Fruit fly (Drosophila melanogaster) whole organism, adult: Measurements from ENCODE around the gene CG33282.

Source experiments
- CG11617 ChIP-seq: fragments of 200-800 bp; sonication (Bioruptor generic); optimal IDR thresholded peaks from 2 replicates; lab custom pipeline; 2017; ENCODE audit warnings: mild to moderate bottlenecking, missing biosample characterization, missing genetic modification reagents, missing genetic modification characterization
- CG12768 ChIP-seq: fragments of 200-800 bp; sonication (Bioruptor generic); optimal IDR thresholded peaks from 2 replicates; lab custom pipeline; 2017; ENCODE audit warnings: missing biosample characterization, missing genetic modification characterization, mild to moderate bottlenecking, moderate library complexity, missing genetic modification reagents
- CG14711 ChIP-seq: fragments of 200-800 bp; sonication (Bioruptor generic); optimal IDR thresholded peaks from 2 replicates; lab custom pipeline; 2018; ENCODE audit warnings: missing biosample characterization, mild to moderate bottlenecking, missing genetic modification characterization, moderate library complexity
- CG1620 ChIP-seq: fragments of 200-800 bp; sonication (Bioruptor generic); optimal IDR thresholded peaks from 2 replicates; lab custom pipeline; 2016; ENCODE audit warnings: missing biosample characterization, missing genetic modification characterization
- CG33017 ChIP-seq: fragments of 200-800 bp; sonication (Bioruptor generic); optimal IDR thresholded peaks from 2 replicates; lab custom pipeline; 2018; ENCODE audit warnings: missing biosample characterization, mild to moderate bottlenecking, missing genetic modification characterization, moderate library complexity
- CG5204 ChIP-seq: fragments of 200-800 bp; sonication (Bioruptor generic); optimal IDR thresholded peaks from 2 replicates; lab custom pipeline; 2016; ENCODE audit warnings: missing biosample characterization, missing genetic modification characterization
- CG7045 ChIP-seq: fragments of 200-800 bp; sonication (Bioruptor generic); optimal IDR thresholded peaks from 2 replicates; lab custom pipeline; 2017; ENCODE audit warnings: missing biosample characterization, mild to moderate bottlenecking, missing genetic modification characterization
- CG7101 ChIP-seq: fragments of 200-800 bp; sonication (Bioruptor generic); optimal IDR thresholded peaks from 2 replicates; lab custom pipeline; 2018; ENCODE audit warnings: missing biosample characterization, mild to moderate bottlenecking, missing genetic modification characterization, moderate library complexity
- Clk ChIP-seq: fragments of 200-800 bp; sonication (Bioruptor generic); optimal IDR thresholded peaks from 2 replicates; lab custom pipeline; 2017; ENCODE audit warnings: missing biosample characterization, missing genetic modification characterization
- Crg-1 ChIP-seq: fragments of 200-800 bp; sonication (Bioruptor generic); optimal IDR thresholded peaks from 2 replicates; lab custom pipeline; 2016; ENCODE audit warnings: missing biosample characterization, missing genetic modification characterization
- Hr96 ChIP-seq: fragments of 200-800 bp; sonication (Bioruptor generic); optimal IDR thresholded peaks from 2 replicates; lab custom pipeline; 2016; ENCODE audit warnings: missing biosample characterization, missing genetic modification characterization
- Mnt ChIP-seq: fragments of 200-800 bp; sonication (Bioruptor generic); optimal IDR thresholded peaks from 2 replicates; lab custom pipeline; 2016; ENCODE audit warnings: missing biosample characterization, mild to moderate bottlenecking, missing genetic modification characterization
- bab1 ChIP-seq: fragments of 200-800 bp; sonication (Bioruptor generic); optimal IDR thresholded peaks from 3 replicates; lab custom pipeline; 2019; ENCODE audit warnings: missing biosample characterization, mild to moderate bottlenecking, missing genetic modification characterization, moderate library complexity
- cic ChIP-seq: fragments of 200-800 bp; sonication (Bioruptor generic); optimal IDR thresholded peaks from 2 replicates; lab custom pipeline; 2017; ENCODE audit warnings: missing biosample characterization, mild to moderate bottlenecking, missing genetic modification characterization, moderate library complexity
- cnc ChIP-seq, 2 experiments: fragments of >200 bp; optimal IDR thresholded peaks; 2 replicates each; lab custom pipeline; 2017
- kay ChIP-seq: fragments of 200-800 bp; sonication (Bioruptor generic); peaks from one replicate; lab custom pipeline; 2016; ENCODE audit warnings: missing biosample characterization, missing genetic modification characterization, borderline replicate concordance
- ovo ChIP-seq: fragments of 200-800 bp; sonication (Bioruptor generic); optimal IDR thresholded peaks from 2 replicates; lab custom pipeline; 2016; ENCODE audit warnings: missing biosample characterization, missing genetic modification characterization
- pad ChIP-seq: fragments of 200-800 bp; sonication (Bioruptor generic); optimal IDR thresholded peaks from 3 replicates; lab custom pipeline; 2017; ENCODE audit warnings: missing biosample characterization, missing genetic modification characterization, mild to moderate bottlenecking, moderate library complexity, missing genetic modification reagents
- tj ChIP-seq: fragments of 200-800 bp; sonication (Bioruptor generic); optimal IDR thresholded peaks from 3 replicates; lab custom pipeline; 2017; ENCODE audit warnings: missing biosample characterization, mild to moderate bottlenecking, missing genetic modification characterization, moderate library complexity
- toe ChIP-seq: fragments of 200-800 bp; sonication (Bioruptor generic); optimal IDR thresholded peaks from 2 replicates; lab custom pipeline; 2016; ENCODE audit warnings: missing biosample characterization, missing genetic modification characterization

Gene CG33282

dm6 chr2L:3355791-3356190 is 28.1 kb downstream of the CG33282 start:
- TF ChIP-seq toe (no peak), cic (GFP tag; lab: Kevin White, UChicago) (no peak), tj (GFP tag; lab: Kevin White, UChicago) (no peak), CG14711 (tag; lab: Kevin White, UChicago) (no peak), CG7045 (GFP tag; lab: Kevin White, UChicago) (no peak), pad (GFP tag; lab: Kevin White, UChicago) (no peak), kay (GFP tag; lab: Kevin White, UChicago) (no peak), CG7101 (tag; lab: Kevin White, UChicago) (no peak), Crg-1 (GFP tag; lab: Kevin White, UChicago) (no peak), CG12768 (GFP tag; lab: Kevin White, UChicago) (no peak), ovo (GFP tag; lab: Kevin White, UChicago) (no peak), CG1620 (GFP tag; lab: Kevin White, UChicago) (no peak), Hr96 (GFP tag; lab: Kevin White, UChicago) (no peak), CG33017 (no peak), cnc (optimal IDR thresholded peaks at IDR 0.05; lab: Kevin White, UChicago) (no peak)

- TF ChIP-seq kay (GFP tag; lab: Kevin White, UChicago): peak; percentile 83
- no peak for TF ChIP-seq CG7101 (tag; lab: Kevin White, UChicago)
- TF ChIP-seq cnc (optimal IDR thresholded peaks at IDR 0.05; lab: Kevin White, UChicago): no peak
These were observed 28.5 kb downstream of the CG33282 start for dm6 chr2L:3356193-3356645.

- TF ChIP-seq CG5204 (GFP tag; lab: Kevin White, UChicago): no peak
- TF ChIP-seq tj (GFP tag; lab: Kevin White, UChicago): no peak
- TF ChIP-seq CG12768 (GFP tag; lab: Kevin White, UChicago): no peak
- no peak for TF ChIP-seq CG14711 (tag; lab: Kevin White, UChicago)
- peak; percentile 54 for TF ChIP-seq kay (GFP tag; lab: Kevin White, UChicago)
- no peak for TF ChIP-seq toe
- no peak for TF ChIP-seq Mnt
- TF ChIP-seq CG11617 (GFP tag; lab: Kevin White, UChicago): no peak
- no peak for TF ChIP-seq ovo (GFP tag; lab: Kevin White, UChicago)
These were observed 29.3 kb downstream of the CG33282 start, which contains the start of gene CG8838 for dm6 chr2L:3356790-3357696. Gene CG8838 (plus strand): TSS chr2L:3357646.

- TF ChIP-seq CG14711 (tag; lab: Kevin White, UChicago) (no peak), kay (GFP tag; lab: Kevin White, UChicago) (peak; percentile 77)
These were observed 34.1 kb downstream of the CG33282 start for dm6 chr2L:3361821-3362220.

- TF ChIP-seq CG7101 (tag; lab: Kevin White, UChicago): peak; percentile 6
- peak; percentile 20 for TF ChIP-seq CG11617 (GFP tag; lab: Kevin White, UChicago)
- TF ChIP-seq CG33017: no peak
- TF ChIP-seq cic (GFP tag; lab: Kevin White, UChicago): peak; percentile 90
- TF ChIP-seq tj (GFP tag; lab: Kevin White, UChicago): peak; percentile 37
- peak; percentile 74 for TF ChIP-seq Mnt
- peak; percentile 53 for TF ChIP-seq CG12768 (GFP tag; lab: Kevin White, UChicago)
- TF ChIP-seq Clk: no peak
- TF ChIP-seq CG5204 (GFP tag; lab: Kevin White, UChicago): no peak
- TF ChIP-seq CG1620 (GFP tag; lab: Kevin White, UChicago): no peak
These were observed 38.5 kb downstream of the CG33282 start for dm6 chr2L:3366043-3366679.

dm6 chr2L:3368425-3368824 is 40.7 kb downstream of the CG33282 start:
- TF ChIP-seq Crg-1 (GFP tag; lab: Kevin White, UChicago) (no peak), kay (GFP tag; lab: Kevin White, UChicago) (peak; percentile 94)

- TF ChIP-seq CG33017: peak; percentile 6
- no peak for TF ChIP-seq Hr96 (GFP tag; lab: Kevin White, UChicago)
- TF ChIP-seq ovo (GFP tag; lab: Kevin White, UChicago): no peak
- no peak for TF ChIP-seq Crg-1 (GFP tag; lab: Kevin White, UChicago)
- TF ChIP-seq CG14711 (tag; lab: Kevin White, UChicago): no peak
- TF ChIP-seq cnc (optimal IDR thresholded peaks at IDR 0.05; lab: Kevin White, UChicago): no peak
- TF ChIP-seq bab1 (GFP tag; lab: Kevin White, UChicago): peak; percentile 5
- TF ChIP-seq kay (GFP tag; lab: Kevin White, UChicago): peak; percentile 84
- TF ChIP-seq tj (GFP tag; lab: Kevin White, UChicago): peak; percentile 36
- no peak for TF ChIP-seq CG7101 (tag; lab: Kevin White, UChicago)
- peak; percentile 14 for TF ChIP-seq CG12768 (GFP tag; lab: Kevin White, UChicago)
- TF ChIP-seq Mnt: peak; percentile 58
- TF ChIP-seq pad (GFP tag; lab: Kevin White, UChicago): peak; percentile 10
- no peak for TF ChIP-seq Clk
- TF ChIP-seq cic (GFP tag; lab: Kevin White, UChicago): peak; percentile 83
- peak; percentile 20 for TF ChIP-seq CG11617 (GFP tag; lab: Kevin White, UChicago)
These were observed 41.5 kb downstream of the CG33282 start for dm6 chr2L:3369083-3369653.
